Fruit fly (Drosophila melanogaster) S2 (cell line): ENCODE measurements around the gene dpr2.

Source experiments
- CG8478 ChIP-seq: fragments of >200 bp; optimal IDR thresholded peaks from 2 replicates; lab custom pipeline; 2018
- CTCF ChIP-seq, 2 experiments: fragments of >200 bp; optimal IDR thresholded peaks; 2 replicates each; lab custom pipeline; 2018

dm6 chr2L:10869867-10870266 is 94.1 kb downstream of the dpr2 start, which contains the start of gene CG12517:
- no peak for TF ChIP-seq CG8478 (lab: Kevin White, UChicago)
- no peak for TF ChIP-seq CTCF (optimal IDR thresholded peaks at IDR 0.05; lab: Kevin White, UChicago)
